Fruit fly (Drosophila melanogaster): Measurements from ENCODE around the gene TwdlN.

DNA sequence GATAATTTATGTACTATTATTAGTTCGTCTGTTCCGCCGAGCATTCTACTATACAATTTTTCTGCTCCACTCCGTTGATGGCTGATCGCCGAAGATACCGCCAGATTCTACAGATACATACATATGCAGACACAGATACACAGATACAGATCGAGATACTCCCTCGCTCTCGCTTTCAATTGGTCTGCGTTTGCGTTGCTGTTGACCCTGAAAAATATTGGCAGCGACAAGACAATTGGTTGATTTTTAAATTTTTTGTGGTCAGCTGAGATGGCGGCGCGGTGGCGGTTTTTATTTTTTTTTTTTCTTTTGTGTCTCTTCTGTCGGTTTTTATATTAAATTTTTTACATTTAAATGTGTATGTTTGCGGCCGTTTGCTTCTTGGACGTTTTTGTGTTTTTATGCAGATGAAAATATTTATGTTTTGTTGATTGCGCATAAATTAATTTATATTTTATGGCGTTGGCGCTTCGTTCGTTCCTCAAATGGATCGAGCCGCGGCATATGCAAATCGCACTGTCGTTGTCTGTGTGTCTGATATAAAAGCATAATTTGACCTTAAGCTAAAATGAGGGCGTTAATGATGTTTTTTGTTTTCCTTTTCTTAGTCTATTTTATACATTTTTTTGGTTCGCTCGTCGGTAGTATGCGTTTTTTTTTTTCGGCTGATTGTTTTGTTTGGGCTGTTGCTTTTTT is 37.7 kb upstream of the TwdlN start:
- TF ChIP-seq h (optimal IDR thresholded peaks at IDR 0.05) (no peak), Myc (optimal IDR thresholded peaks at IDR 0.05) (no peak)
